Fruit fly (Drosophila melanogaster): Measurements from ENCODE around the gene CG43248.

CG43248 gene

dm6 chr3L:15513264-15513663, 18.0 kb downstream of the CG43248 start:
- TF ChIP-seq fd59A (GFP tag; optimal IDR thresholded peaks at IDR 0.05) = no peak
- no peak for TF ChIP-seq Hr4 (GFP tag; optimal IDR thresholded peaks at IDR 0.05)
- TF ChIP-seq ss (GFP tag; optimal IDR thresholded peaks at IDR 0.05) = no peak
- no peak for TF ChIP-seq Hr39 (GFP tag; optimal IDR thresholded peaks at IDR 0.05)
- TF ChIP-seq net (GFP tag; optimal IDR thresholded peaks at IDR 0.05) = no peak
- TF ChIP-seq achi (GFP tag; optimal IDR thresholded peaks at IDR 0.05) = no peak
- no peak for TF ChIP-seq Hr38 (GFP tag; optimal IDR thresholded peaks at IDR 0.05)
- no peak for TF ChIP-seq Ets96B (tag; optimal IDR thresholded peaks at IDR 0.05)
- no peak for TF ChIP-seq CG34406 (GFP tag; optimal IDR thresholded peaks at IDR 0.05)
- TF ChIP-seq Blimp-1 (GFP tag; optimal IDR thresholded peaks at IDR 0.05) = no peak
- TF ChIP-seq CG8632 (GFP tag; optimal IDR thresholded peaks at IDR 0.05) = no peak
- no peak for TF ChIP-seq CG32006 (GFP tag; optimal IDR thresholded peaks at IDR 0.05)
- TF ChIP-seq CG11902 (GFP tag; optimal IDR thresholded peaks at IDR 0.05) = no peak
- no peak for TF ChIP-seq vri (GFP tag; optimal IDR thresholded peaks at IDR 0.05)
- no peak for TF ChIP-seq CG11762 (GFP tag; optimal IDR thresholded peaks at IDR 0.05; ENCODE audit: insufficient read depth)
- TF ChIP-seq CG6276 (GFP tag; optimal IDR thresholded peaks at IDR 0.05) = no peak

dm6 chr3L:15511688-15512250, 19.5 kb downstream of the CG43248 start:
- TF ChIP-seq CG16779 (tag; optimal IDR thresholded peaks at IDR 0.05) = peak; percentile 13
- TF ChIP-seq CG11902 (GFP tag; optimal IDR thresholded peaks at IDR 0.05) = no peak
- TF ChIP-seq CG3032 (tag; optimal IDR thresholded peaks at IDR 0.05) = peak; percentile 17
- TF ChIP-seq Eip93F (GFP tag; optimal IDR thresholded peaks at IDR 0.05) = peak; percentile 33
- no peak for TF ChIP-seq CG11762 (GFP tag; optimal IDR thresholded peaks at IDR 0.05; ENCODE audit: insufficient read depth)
- TF ChIP-seq Sox102F (GFP tag; optimal IDR thresholded peaks at IDR 0.05) = peak; percentile 37
- peak; percentile 76 for TF ChIP-seq Eip78C (GFP tag)
- peak; percentile 39 to 44 for TF ChIP-seq ss (GFP tag; optimal IDR thresholded peaks at IDR 0.05)
- peak; percentile 78 for TF ChIP-seq Blimp-1 (GFP tag; optimal IDR thresholded peaks at IDR 0.05)
- peak; percentile 11 for TF ChIP-seq Met (GFP tag; optimal IDR thresholded peaks at IDR 0.05)
- peak; percentile 7 for TF ChIP-seq esn (GFP tag; optimal IDR thresholded peaks at IDR 0.05)
- TF ChIP-seq vri (GFP tag; optimal IDR thresholded peaks at IDR 0.05) = peak; percentile 24
- TF ChIP-seq CG7368 (GFP tag; optimal IDR thresholded peaks at IDR 0.05) = no peak
- no peak for TF ChIP-seq dac (GFP tag; optimal IDR thresholded peaks at IDR 0.05)
- peak; percentile 55 for TF ChIP-seq Sox14 (GFP tag; optimal IDR thresholded peaks at IDR 0.05)

DNA sequence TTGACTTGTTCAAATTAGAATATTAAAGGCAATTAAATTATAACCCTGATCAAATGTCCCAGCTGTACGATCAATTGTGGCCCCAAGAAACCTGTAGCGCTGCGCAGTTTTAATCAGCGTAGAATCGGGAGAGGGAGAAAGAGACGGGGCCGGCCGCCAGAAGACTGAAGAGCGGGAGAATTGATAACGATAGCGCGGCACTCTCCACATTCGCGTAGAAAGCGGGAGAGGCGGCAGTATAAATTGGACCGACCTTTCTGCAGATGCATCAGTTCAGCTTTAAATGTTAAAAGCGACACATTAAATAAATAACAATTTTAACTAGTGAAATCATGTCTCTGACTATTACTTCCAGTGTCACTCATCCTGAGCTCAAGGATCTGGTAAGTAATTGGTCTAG, 20.5 kb downstream of the CG43248 start, which contains the start of gene MsrA:
Gene MsrA, plus strand, starts transcription at position 266 of the 400 bp plus-strand sequence.
- TF ChIP-seq vri (GFP tag; optimal IDR thresholded peaks at IDR 0.05) (peak; percentile 37), Hr39 (GFP tag; optimal IDR thresholded peaks at IDR 0.05) (no peak), esn (GFP tag; optimal IDR thresholded peaks at IDR 0.05) (peak; percentile 7), svp (GFP tag) (peak; percentile 80), CG16779 (tag; optimal IDR thresholded peaks at IDR 0.05) (no peak), CG8119 (GFP tag; IDR thresholded peaks at IDR 0.05) (0 out of 3 replicates have a peak, but pooled peaks have one; percentile 16), Eip75B (GFP tag; optimal IDR thresholded peaks at IDR 0.05) (peak; percentile 17), Eip78C (GFP tag) (peak; percentile 70), acj6 (GFP tag; optimal IDR thresholded peaks at IDR 0.05) (no peak), CG6276 (GFP tag; optimal IDR thresholded peaks at IDR 0.05) (no peak)

dm6 chr3L:15509398-15509797, 21.9 kb downstream of the CG43248 start, which contains the start of the genes gdl and gdl-ORF39:
Gene gdl (plus strand): TSS chr3L:15509445.
Gene gdl-ORF39 (plus strand): TSS chr3L:15509445.
- TF ChIP-seq Eip78C (GFP tag) (peak; percentile 64), salr (GFP tag; optimal IDR thresholded peaks at IDR 0.05) (no peak)

DNA sequence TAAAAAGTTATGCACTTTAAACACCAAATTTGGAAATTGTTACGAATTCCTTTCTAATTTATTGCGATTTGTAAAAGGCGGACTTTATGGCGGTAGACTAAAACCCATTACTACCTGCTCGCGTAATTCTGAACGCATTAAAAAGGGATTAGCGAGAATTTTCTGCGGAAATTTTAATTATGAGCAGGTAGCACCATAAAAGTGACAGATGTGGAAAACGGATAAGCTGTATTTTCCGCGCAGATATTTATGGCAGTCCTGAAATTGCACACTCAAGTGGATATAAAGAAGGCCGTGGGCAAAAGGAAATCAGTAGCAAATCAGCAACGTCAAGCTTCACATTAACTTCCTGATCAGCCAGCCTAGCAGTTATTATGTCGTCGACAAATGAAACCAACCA, 22.5 kb downstream of the CG43248 start, which contains the start of gene Z600:
Gene Z600, plus strand, starts transcription at position 312 of the 400 bp plus-strand sequence.
- TF ChIP-seq Eip93F (GFP tag; optimal IDR thresholded peaks at IDR 0.05) = no peak
- TF ChIP-seq Blimp-1 (GFP tag; optimal IDR thresholded peaks at IDR 0.05) = no peak
- TF ChIP-seq CG6163 (GFP tag; IDR thresholded peaks at IDR 0.05) = no peak
- TF ChIP-seq dac (GFP tag; optimal IDR thresholded peaks at IDR 0.05) = no peak
- TF ChIP-seq CG31627 (GFP tag; optimal IDR thresholded peaks at IDR 0.05) = no peak
- no peak for TF ChIP-seq Met (GFP tag; optimal IDR thresholded peaks at IDR 0.05)
- TF ChIP-seq CG3032 (tag; optimal IDR thresholded peaks at IDR 0.05) = no peak
- TF ChIP-seq pdm3 (GFP tag; optimal IDR thresholded peaks at IDR 0.05) = no peak
- no peak for TF ChIP-seq acj6 (GFP tag; optimal IDR thresholded peaks at IDR 0.05)

Measured in whole organism, prepupa.